Fruit fly (Drosophila melanogaster) whole organism, embryonic: ENCODE data around the gene Mocs1.

ENCODE experiments used
- Asciz ChIP-seq: fragments of 200-800 bp; sonication (Bioruptor generic); optimal IDR thresholded peaks from 2 replicates; lab custom pipeline; 2017; ENCODE audit warnings: missing biosample characterization, mild to moderate bottlenecking, missing genetic modification characterization, missing genetic modification reagents
- Atf6 ChIP-seq: fragments of 200-800 bp; sonication (Bioruptor generic); IDR thresholded peaks from 2 replicates; pipeline ENCODE4 v1.3.6; 2022; ENCODE audit warnings: missing biosample characterization, missing genetic modification characterization
- Bdp1 ChIP-seq: fragments of 200-800 bp; sonication (Bioruptor generic); optimal IDR thresholded peaks from 3 replicates; lab custom pipeline; 2016; ENCODE audit warnings: missing biosample characterization, missing genetic modification characterization
- Bgb ChIP-seq: fragments of 200-800 bp; sonication (Bioruptor generic); IDR thresholded peaks from 2 replicates; pipeline ENCODE4 v1.3.6; 2022; ENCODE audit warnings: missing biosample characterization, missing genetic modification characterization; ENCODE audit not compliant: partially characterized antibody
- CG10959 ChIP-seq: fragments of 200-800 bp; sonication (Bioruptor generic); IDR thresholded peaks from 2 replicates; pipeline ENCODE4 v1.3.6; 2022; ENCODE audit warnings: missing biosample characterization, missing genetic modification characterization
- CG11456 ChIP-seq: fragments of 200-800 bp; sonication (Bioruptor generic); IDR thresholded peaks from 3 replicates; pipeline ENCODE4 v1.3.6; 2022; ENCODE audit warnings: missing biosample characterization, missing genetic modification characterization
- CG11504 ChIP-seq: fragments of 200-800 bp; sonication (Bioruptor generic); optimal IDR thresholded peaks from 3 replicates; lab custom pipeline; 2019; ENCODE audit warnings: missing biosample characterization, mild to moderate bottlenecking, missing genetic modification characterization, moderate library complexity
- CG12071 ChIP-seq: fragments of 200-800 bp; sonication (Bioruptor generic); optimal IDR thresholded peaks from 3 replicates; lab custom pipeline; 2018; ENCODE audit warnings: missing biosample characterization, mild to moderate bottlenecking, missing genetic modification characterization
- CG13296 ChIP-seq: fragments of 200-800 bp; sonication (Bioruptor generic); optimal IDR thresholded peaks from 3 replicates; lab custom pipeline; 2018; ENCODE audit warnings: missing biosample characterization, mild to moderate bottlenecking, missing genetic modification characterization
- CG15479 ChIP-seq: fragments of 200-800 bp; sonication (Bioruptor generic); optimal IDR thresholded peaks from 3 replicates; lab custom pipeline; 2019; ENCODE audit warnings: missing biosample characterization, mild to moderate bottlenecking, missing genetic modification characterization, moderate library complexity
- CG1603 ChIP-seq: fragments of 200-800 bp; sonication (Bioruptor generic); optimal IDR thresholded peaks from 2 replicates; lab custom pipeline; 2019; ENCODE audit warnings: missing biosample characterization, mild to moderate bottlenecking, missing genetic modification characterization, moderate library complexity
- CG1647 ChIP-seq: fragments of 200-800 bp; sonication (Bioruptor generic); optimal IDR thresholded peaks from 3 replicates; lab custom pipeline; 2016; ENCODE audit warnings: missing biosample characterization, missing genetic modification characterization
- CG17328 ChIP-seq: fragments of 200-800 bp; sonication (Bioruptor generic); IDR thresholded peaks from 2 replicates; pipeline ENCODE4 v1.3.6; 2022; ENCODE audit warnings: missing biosample characterization, missing genetic modification characterization
- CG17829 ChIP-seq: fragments of 200-800 bp; optimal IDR thresholded peaks from 2 replicates; lab custom pipeline; 2019; ENCODE audit warnings: missing biosample characterization, mild to moderate bottlenecking, missing genetic modification characterization, moderate library complexity
- CG2199 ChIP-seq: fragments of 200-800 bp; sonication (Bioruptor generic); IDR thresholded peaks from 3 replicates; pipeline ENCODE4 v1.3.6; 2022; ENCODE audit warnings: missing biosample characterization, missing genetic modification characterization
- CG2678 ChIP-seq: fragments of 200-800 bp; sonication (Bioruptor generic); optimal IDR thresholded peaks from 3 replicates; lab custom pipeline; 2019; ENCODE audit warnings: missing biosample characterization, mild to moderate bottlenecking, missing genetic modification characterization, moderate library complexity
- CG34376 ChIP-seq: fragments of 200-800 bp; sonication (Bioruptor generic); optimal IDR thresholded peaks from 2 replicates; lab custom pipeline; 2018; ENCODE audit warnings: missing biosample characterization, mild to moderate bottlenecking, missing genetic modification characterization
- CG34422 ChIP-seq: fragments of 200-800 bp; sonication (Bioruptor generic); IDR thresholded peaks from 3 replicates; pipeline ENCODE4 v1.3.6; 2022; ENCODE audit warnings: missing biosample characterization, missing genetic modification characterization
- CG6689 ChIP-seq: fragments of 200-800 bp; sonication (Bioruptor generic); IDR thresholded peaks from 2 replicates; pipeline ENCODE4 v1.3.6; 2022; ENCODE audit warnings: missing biosample characterization, missing genetic modification characterization
- CG6813 ChIP-seq: fragments of 200-800 bp; sonication (Bioruptor generic); optimal IDR thresholded peaks from 2 replicates; lab custom pipeline; 2017; ENCODE audit warnings: missing biosample characterization, missing genetic modification characterization, mild to moderate bottlenecking, moderate library complexity, missing genetic modification reagents
- CG7372 ChIP-seq: fragments of 200-800 bp; sonication (Bioruptor generic); IDR thresholded peaks from 2 replicates; pipeline ENCODE4 v1.3.6; 2022; ENCODE audit warnings: missing biosample characterization, missing genetic modification characterization
- CG7987 ChIP-seq: fragments of 200-800 bp; sonication (Bioruptor generic); optimal IDR thresholded peaks from 2 replicates; lab custom pipeline; 2018; ENCODE audit warnings: missing biosample characterization, mild to moderate bottlenecking, missing genetic modification characterization, moderate library complexity
- CG9932 ChIP-seq: fragments of 200-800 bp; sonication (Bioruptor generic); IDR thresholded peaks from 2 replicates; pipeline ENCODE4 v1.3.6; 2022; ENCODE audit warnings: missing biosample characterization, missing genetic modification characterization
- Dip3 ChIP-seq: fragments of 200-800 bp; sonication (Bioruptor generic); optimal IDR thresholded peaks from 3 replicates; lab custom pipeline; 2016; ENCODE audit warnings: missing biosample characterization, missing genetic modification characterization
- H15 ChIP-seq: fragments of 200-800 bp; sonication (Bioruptor generic); IDR thresholded peaks from 3 replicates; pipeline ENCODE4 v1.3.6; 2022; ENCODE audit warnings: missing biosample characterization, missing genetic modification characterization
- HLHmδ ChIP-seq: fragments of 200-800 bp; sonication (Bioruptor generic); optimal IDR thresholded peaks from 2 replicates; lab custom pipeline; 2018; ENCODE audit warnings: missing biosample characterization, mild to moderate bottlenecking, missing genetic modification characterization, moderate library complexity
- Hsf ChIP-seq: fragments of 200-800 bp; sonication (Bioruptor generic); optimal IDR thresholded peaks from 3 replicates; lab custom pipeline; 2016; ENCODE audit warnings: missing biosample characterization, missing genetic modification characterization
- Med ChIP-seq: fragments of 200-800 bp; sonication (Bioruptor generic); peaks from one replicate; lab custom pipeline; 2016; ENCODE audit warnings: missing biosample characterization, missing genetic modification characterization, mild to moderate bottlenecking, inconsistent platforms, moderate library complexity
- Nf-YB ChIP-seq: fragments of 200-800 bp; sonication (Bioruptor generic); optimal IDR thresholded peaks from 3 replicates; lab custom pipeline; 2019; ENCODE audit warnings: missing biosample characterization, mild to moderate bottlenecking, missing genetic modification characterization, moderate library complexity
- Optix ChIP-seq: fragments of 200-800 bp; sonication (Bioruptor generic); IDR thresholded peaks from 3 replicates; pipeline ENCODE4 v1.3.6; 2022; ENCODE audit warnings: missing biosample characterization, missing genetic modification characterization
- Pdp1 ChIP-seq, 2 experiments: fragments of 200-800 bp; sonication (Bioruptor generic); optimal IDR thresholded peaks; 3 replicates each; lab custom pipeline; 2016; ENCODE audit warnings: missing biosample characterization in 2 of 2, missing genetic modification characterization in 2 of 2, mild to moderate bottlenecking in 1 of 2, moderate library complexity in 1 of 2
- Sox100B ChIP-seq: fragments of 200-800 bp; sonication (Bioruptor generic); optimal IDR thresholded peaks from 3 replicates; lab custom pipeline; 2018; ENCODE audit warnings: missing biosample characterization, mild to moderate bottlenecking, missing genetic modification characterization
- bigmax ChIP-seq: fragments of 200-800 bp; sonication (Bioruptor generic); optimal IDR thresholded peaks from 2 replicates; lab custom pipeline; 2018; ENCODE audit warnings: missing biosample characterization, mild to moderate bottlenecking, missing genetic modification characterization
- cg ChIP-seq: fragments of 200-800 bp; sonication (Bioruptor generic); optimal IDR thresholded peaks from 3 replicates; lab custom pipeline; 2019; ENCODE audit warnings: missing biosample characterization, mild to moderate bottlenecking, missing genetic modification characterization, moderate library complexity
- dan ChIP-seq: fragments of 200-800 bp; sonication (Bioruptor generic); IDR thresholded peaks from 2 replicates; pipeline ENCODE4 v1.3.6; 2022; ENCODE audit warnings: missing biosample characterization, missing genetic modification characterization
- dm ChIP-seq: fragments of 200-800 bp; sonication (Bioruptor generic); optimal IDR thresholded peaks from 3 replicates; lab custom pipeline; 2016; ENCODE audit warnings: missing biosample characterization, missing genetic modification characterization
- emc ChIP-seq: fragments of 200-800 bp; sonication (Bioruptor generic); optimal IDR thresholded peaks from 2 replicates; lab custom pipeline; 2016; ENCODE audit warnings: missing biosample characterization, missing genetic modification characterization
- exex ChIP-seq: fragments of 200-800 bp; sonication (Bioruptor generic); optimal IDR thresholded peaks from 4 replicates; lab custom pipeline; 2018; ENCODE audit warnings: missing biosample characterization, mild to moderate bottlenecking, missing genetic modification characterization, moderate library complexity
- fd64A ChIP-seq: fragments of 200-800 bp; sonication (Bioruptor generic); optimal IDR thresholded peaks from 3 replicates; lab custom pipeline; 2018; ENCODE audit warnings: missing biosample characterization, mild to moderate bottlenecking, missing genetic modification characterization
- fu2 ChIP-seq: fragments of 200-800 bp; sonication (Bioruptor generic); optimal IDR thresholded peaks from 2 replicates; lab custom pipeline; 2016; ENCODE audit warnings: missing biosample characterization, missing genetic modification characterization
- grau ChIP-seq: fragments of 200-800 bp; optimal IDR thresholded peaks from 3 replicates; lab custom pipeline; 2019; ENCODE audit warnings: missing biosample characterization, mild to moderate bottlenecking, missing genetic modification characterization, moderate library complexity
- gsb-n ChIP-seq: fragments of 200-800 bp; sonication (Bioruptor generic); optimal IDR thresholded peaks from 3 replicates; lab custom pipeline; 2018; ENCODE audit warnings: missing biosample characterization, mild to moderate bottlenecking, missing genetic modification characterization
- mirr ChIP-seq: fragments of 200-800 bp; sonication (Bioruptor generic); optimal IDR thresholded peaks from 3 replicates; lab custom pipeline; 2018; ENCODE audit warnings: missing biosample characterization, mild to moderate bottlenecking, missing genetic modification characterization
- pros ChIP-seq: fragments of 200-800 bp; sonication (Bioruptor generic); optimal IDR thresholded peaks from 3 replicates; lab custom pipeline; 2019; ENCODE audit warnings: missing biosample characterization, mild to moderate bottlenecking, missing genetic modification characterization, moderate library complexity
- sd ChIP-seq: fragments of 200-800 bp; sonication (Bioruptor generic); optimal IDR thresholded peaks from 3 replicates; lab custom pipeline; 2018; ENCODE audit warnings: missing biosample characterization, mild to moderate bottlenecking, missing genetic modification characterization, moderate library complexity
- slp2 ChIP-seq: fragments of 200-800 bp; sonication (Bioruptor generic); optimal IDR thresholded peaks from 2 replicates; lab custom pipeline; 2016; ENCODE audit warnings: missing biosample characterization, missing genetic modification characterization
- twi ChIP-seq: fragments of 200-800 bp; optimal IDR thresholded peaks from 2 replicates; lab custom pipeline; 2019; ENCODE audit warnings: missing biosample characterization, mild to moderate bottlenecking, missing genetic modification characterization, moderate library complexity

Mocs1 gene

dm6 chr3L:11084557-11085231 lies 14.4 kb downstream of the Mocs1 start (continued):
- TF ChIP-seq Optix (peak; percentile 86; the same call in 2 of the 3 replicates), CG9932 (GFP tag; lab: Robert Waterston, UW) (peak; percentile 80), CG17829 (tag; lab: Kevin White, UChicago) (peak; percentile 97), Hsf (peak; percentile 97), CG11456 (GFP tag; lab: Robert Waterston, UW) (peak; percentile 90), emc (peak; percentile 82), H15 (peak; percentile 95), Atf6 (GFP tag; lab: Robert Waterston, UW) (peak; percentile 93), CG6813 (GFP tag; lab: Kevin White, UChicago) (peak; percentile 93), CG1647 (GFP tag; lab: Kevin White, UChicago) (peak; percentile 91), Bgb (GFP tag; lab: Robert Waterston, UW) (no peak)

dm6 chr3L:11085810-11086209 lies 15.5 kb downstream of the Mocs1 start:
- peak; percentile 10 for TF ChIP-seq CG1603 (tag; lab: Kevin White, UChicago)
- peak; percentile 75 for TF ChIP-seq sd
- TF ChIP-seq fu2 (GFP tag; lab: Kevin White, UChicago) = no peak
- 0 out of 3 replicates have a peak, but pooled peaks have one; percentile 23 for TF ChIP-seq CG2199 (GFP tag; lab: Robert Waterston, UW)
- TF ChIP-seq CG7987 (GFP tag; lab: Kevin White, UChicago) = peak; percentile 35
- no peak for TF ChIP-seq Sox100B (GFP tag; lab: Kevin White, UChicago)
- no peak for TF ChIP-seq CG9932 (GFP tag; lab: Robert Waterston, UW)
- TF ChIP-seq bigmax (GFP tag; lab: Kevin White, UChicago) = peak; percentile 63
- peak; percentile 0 for TF ChIP-seq grau (tag; lab: Kevin White, UChicago)
- no peak for TF ChIP-seq Nf-YB (GFP tag; lab: Kevin White, UChicago)
- TF ChIP-seq CG17328 (GFP tag; lab: Robert Waterston, UW) = 0 out of 2 replicates have a peak, but pooled peaks have one; percentile 11
- peak; percentile 28 for TF ChIP-seq HLHmδ
- TF ChIP-seq CG6813 (GFP tag; lab: Kevin White, UChicago) = peak; percentile 41
- peak; percentile 80 for TF ChIP-seq twi (tag; lab: Kevin White, UChicago)
- TF ChIP-seq Asciz (GFP tag; lab: Kevin White, UChicago) = peak; percentile 26
- peak; percentile 54 for TF ChIP-seq exex (tag; lab: Kevin White, UChicago)
- TF ChIP-seq gsb-n (tag; lab: Kevin White, UChicago) = peak; percentile 20
- peak; percentile 7 for TF ChIP-seq pros (GFP tag; lab: Kevin White, UChicago)
- TF ChIP-seq dan = no peak
- 0 out of 3 replicates have a peak, but pooled peaks have one; percentile 30 for TF ChIP-seq CG34422 (GFP tag; lab: Robert Waterston, UW)
- peak; percentile 54; the same call in 1 of the 2 replicates for TF ChIP-seq CG6689
- TF ChIP-seq dm (GFP tag; lab: Kevin White, UChicago) = peak; percentile 29
- TF ChIP-seq CG2678 = peak; percentile 4
- no peak for TF ChIP-seq CG11504
- TF ChIP-seq CG10959 (GFP tag; lab: Robert Waterston, UW) = no peak
- no peak for TF ChIP-seq slp2 (GFP tag; lab: Kevin White, UChicago)
- TF ChIP-seq CG7372 (GFP tag; lab: Robert Waterston, UW) = no peak
- peak; percentile 48 for TF ChIP-seq CG15479
- TF ChIP-seq Bdp1 (GFP tag; lab: Kevin White, UChicago) = no peak
- peak; percentile 46 for TF ChIP-seq cg (GFP tag; lab: Kevin White, UChicago)
- peak; percentile 50 for TF ChIP-seq CG12071
- TF ChIP-seq fd64A (GFP tag; lab: Kevin White, UChicago) = peak; percentile 42
- peak; percentile 54 for TF ChIP-seq Med (GFP tag; lab: Kevin White, UChicago)
- no peak for TF ChIP-seq Dip3 (GFP tag; lab: Kevin White, UChicago)
- TF ChIP-seq Pdp1 (GFP tag; optimal IDR thresholded peaks at IDR 0.05; lab: Kevin White, UChicago) = peak in 1 of 2 experiments; percentile 38
- TF ChIP-seq CG13296 (GFP tag; lab: Kevin White, UChicago) = peak; percentile 9
- no peak for TF ChIP-seq emc
- TF ChIP-seq CG34376 (GFP tag; lab: Kevin White, UChicago) = peak; percentile 42
- TF ChIP-seq mirr (GFP tag; lab: Kevin White, UChicago) = peak; percentile 80
